Worm (Caenorhabditis elegans) whole organism, L4 larva: ENCODE data around the gene Y38H6A.5.

Experiments used
- D1046.2 ChIP-seq: fragments of 200-800 bp; sonication (Bioruptor generic); IDR thresholded peaks from 2 replicates; pipeline ENCODE4 v1.3.6; 2022; ENCODE audit warnings: missing genetic modification characterization, missing compliant biosample characterization
- F37D6.2 ChIP-seq: sonication (generic microtip); optimal IDR thresholded peaks from 2 replicates; lab custom pipeline; 2016; ENCODE audit warnings: mild to moderate bottlenecking, missing genetic modification characterization, missing compliant biosample characterization
- Y5F2A.4 ChIP-seq: fragments of 200-800 bp; sonication (Bioruptor generic); optimal IDR thresholded peaks from 2 replicates; lab custom pipeline; 2018; ENCODE audit warnings: mild to moderate bottlenecking, missing genetic modification characterization, missing compliant biosample characterization
- aha-1 ChIP-seq: fragments of 150-350 bp; peaks from one replicate; lab custom pipeline; 2014; ENCODE audit warnings: missing biosample characterization, missing genetic modification characterization
- aly-2 ChIP-seq: sonication (generic microtip); optimal IDR thresholded peaks from 2 replicates; lab custom pipeline; 2018; ENCODE audit warnings: missing biosample characterization, missing genetic modification characterization
- ama-1 ChIP-seq: fragments of 150-350 bp; optimal IDR thresholded peaks from 2 replicates; lab custom pipeline; 2014; ENCODE audit warnings: inconsistent platforms, mixed read lengths
- arid-1 ChIP-seq: fragments of 200-800 bp; sonication (Bioruptor generic); conservative IDR thresholded peaks from 2 replicates; pipeline ENCODE4 v1.3.6; 2022; ENCODE audit warnings: missing genetic modification reagents, missing genetic modification characterization, missing compliant biosample characterization
- ceh-32 ChIP-seq: sonication (generic microtip); optimal IDR thresholded peaks from 2 replicates; lab custom pipeline; 2016; ENCODE audit warnings: mild to moderate bottlenecking, missing genetic modification characterization, missing compliant biosample characterization; ENCODE audit not compliant: poor library complexity
- ceh-62 ChIP-seq: sonication (generic microtip); optimal IDR thresholded peaks from 2 replicates; lab custom pipeline; 2017; ENCODE audit warnings: missing biosample characterization, missing genetic modification characterization
- ceh-82 ChIP-seq: sonication (generic microtip); optimal IDR thresholded peaks from 2 replicates; lab custom pipeline; 2017; ENCODE audit warnings: missing biosample characterization, missing genetic modification characterization
- ces-1 ChIP-seq: fragments of 150-350 bp; sonication (generic microtip); optimal IDR thresholded peaks from 4 replicates; lab custom pipeline; 2014; ENCODE audit warnings: missing biosample characterization, missing genetic modification reagents, missing genetic modification characterization
- ctbp-1 ChIP-seq: fragments of 200-800 bp; sonication (Bioruptor generic); IDR thresholded peaks from 2 replicates; pipeline ENCODE4 v1.3.6; 2022; ENCODE audit warnings: missing genetic modification reagents, missing genetic modification characterization, missing compliant biosample characterization
- daf-16 ChIP-seq, 3 experiments: sonication (generic microtip); optimal IDR thresholded peaks; 2 replicates each; lab custom pipeline; 2016 to 2017; ENCODE audit warnings: missing genetic modification characterization in 3 of 3, missing genetic modification reagents in 3 of 3, mild to moderate bottlenecking in 2 of 3, missing compliant biosample characterization in 2 of 3, missing biosample characterization in 1 of 3, moderate library complexity in 1 of 3
- daf-8 ChIP-seq: fragments of 200-800 bp; sonication (Bioruptor generic); IDR thresholded peaks from 2 replicates; pipeline ENCODE4 v1.3.6; 2022; ENCODE audit warnings: missing genetic modification characterization, missing compliant biosample characterization
- dmd-6 ChIP-seq: fragments of 200-800 bp; sonication (Bioruptor generic); IDR thresholded peaks from 2 replicates; pipeline ENCODE4 v1.3.6; 2022; ENCODE audit warnings: missing genetic modification reagents, missing genetic modification characterization, missing compliant biosample characterization
- dpl-1 ChIP-seq: fragments of 150-350 bp; optimal IDR thresholded peaks from 2 replicates; lab custom pipeline; 2014; ENCODE audit warnings: missing biosample characterization, missing genetic modification reagents, missing genetic modification characterization
- duxl-1 ChIP-seq: sonication (generic microtip); optimal IDR thresholded peaks from 2 replicates; lab custom pipeline; 2016; ENCODE audit warnings: mild to moderate bottlenecking, missing genetic modification characterization, moderate library complexity, missing compliant biosample characterization; ENCODE audit not compliant: poor library complexity
- dve-1 ChIP-seq: sonication (generic microtip); optimal IDR thresholded peaks from 2 replicates; lab custom pipeline; 2017; ENCODE audit warnings: antibody characterized with exemption, mild to moderate bottlenecking, missing genetic modification characterization, missing compliant biosample characterization; ENCODE audit not compliant: insufficient read depth
- gei-8 ChIP-seq: fragments of 200-800 bp; sonication (Bioruptor generic); optimal IDR thresholded peaks from 2 replicates; lab custom pipeline; 2018; ENCODE audit warnings: mild to moderate bottlenecking, missing genetic modification characterization, missing compliant biosample characterization
- hlh-11 ChIP-seq: fragments of 200-800 bp; sonication (Bioruptor generic); optimal IDR thresholded peaks from 2 replicates; lab custom pipeline; 2018; ENCODE audit warnings: mild to moderate bottlenecking, missing genetic modification characterization, missing compliant biosample characterization
- hlh-30 ChIP-seq: sonication (generic microtip); optimal IDR thresholded peaks from 2 replicates; lab custom pipeline; 2017; ENCODE audit warnings: antibody characterized with exemption, mild to moderate bottlenecking, missing genetic modification characterization, missing compliant biosample characterization; ENCODE audit not compliant: insufficient read depth
- hmg-1.1 ChIP-seq: fragments of 200-800 bp; sonication (Bioruptor generic); IDR thresholded peaks from 2 replicates; pipeline ENCODE4 v1.3.6; 2022; ENCODE audit warnings: missing genetic modification reagents, missing genetic modification characterization, missing compliant biosample characterization
- lin-1 ChIP-seq: fragments of 200-800 bp; sonication (Bioruptor generic); IDR thresholded peaks from 2 replicates; pipeline ENCODE4 v1.3.6; 2022; ENCODE audit warnings: missing genetic modification reagents, missing genetic modification characterization, missing compliant biosample characterization
- lin-15B ChIP-seq: fragments of 150-350 bp; sonication (generic microtip); optimal IDR thresholded peaks from 3 replicates; lab custom pipeline; 2014; ENCODE audit warnings: missing biosample characterization, missing genetic modification characterization
- lin-39 ChIP-seq: fragments of 150-350 bp; optimal IDR thresholded peaks from 2 replicates; lab custom pipeline; 2014; ENCODE audit warnings: missing biosample characterization, missing genetic modification reagents, missing genetic modification characterization
- lir-3 ChIP-seq: sonication (generic microtip); optimal IDR thresholded peaks from 2 replicates; lab custom pipeline; 2016; ENCODE audit warnings: mild to moderate bottlenecking, missing genetic modification characterization, missing compliant biosample characterization
- lsy-2 ChIP-seq, 2 experiments: fragments of 150-350 bp in 1 of 2; sonication (generic microtip) in 1 of 2; optimal IDR thresholded peaks; 2 replicates each; lab custom pipeline; 2014 to 2017; ENCODE audit warnings: missing biosample characterization in 2 of 2, missing genetic modification characterization in 2 of 2
- mxl-2 ChIP-seq: fragments of 200-800 bp; sonication (Bioruptor generic); conservative IDR thresholded peaks from 2 replicates; pipeline ENCODE4 v1.3.6; 2022; ENCODE audit warnings: missing genetic modification reagents, missing genetic modification characterization, missing compliant biosample characterization
- mxl-3 ChIP-seq: fragments of 200-800 bp; sonication (Bioruptor generic); optimal IDR thresholded peaks from 2 replicates; lab custom pipeline; 2018; ENCODE audit warnings: mild to moderate bottlenecking, missing genetic modification characterization, missing compliant biosample characterization
- nhr-10 ChIP-seq: fragments of 150-350 bp; optimal IDR thresholded peaks from 2 replicates; lab custom pipeline; 2014; ENCODE audit warnings: missing biosample characterization, missing genetic modification characterization
- nhr-102 ChIP-seq: sonication (generic microtip); optimal IDR thresholded peaks from 2 replicates; lab custom pipeline; 2016; ENCODE audit warnings: mild to moderate bottlenecking, missing genetic modification characterization, moderate library complexity, missing compliant biosample characterization
- nhr-11 ChIP-seq: fragments of 150-350 bp; optimal IDR thresholded peaks from 2 replicates; lab custom pipeline; 2014; ENCODE audit warnings: missing biosample characterization, missing genetic modification characterization
- nhr-111 ChIP-seq: fragments of 200-800 bp; sonication (Bioruptor generic); optimal IDR thresholded peaks from 2 replicates; lab custom pipeline; 2018; ENCODE audit warnings: mild to moderate bottlenecking, missing genetic modification characterization, missing compliant biosample characterization
- nhr-28 ChIP-seq: fragments of 150-350 bp; optimal IDR thresholded peaks from 2 replicates; lab custom pipeline; 2014; ENCODE audit warnings: missing biosample characterization, missing genetic modification characterization
- nhr-42 ChIP-seq: fragments of 200-800 bp; sonication (Bioruptor generic); IDR thresholded peaks from 2 replicates; pipeline ENCODE4 v1.3.6; 2022; ENCODE audit warnings: missing genetic modification characterization, missing compliant biosample characterization
- nhr-6 ChIP-seq: fragments of 150-350 bp; optimal IDR thresholded peaks from 2 replicates; lab custom pipeline; 2014; ENCODE audit warnings: missing biosample characterization, missing genetic modification characterization
- nhr-76 ChIP-seq: fragments of 150-350 bp; optimal IDR thresholded peaks from 2 replicates; lab custom pipeline; 2014; ENCODE audit warnings: missing biosample characterization, missing genetic modification characterization
- nhr-77 ChIP-seq: fragments of 150-350 bp; optimal IDR thresholded peaks from 2 replicates; lab custom pipeline; 2014; ENCODE audit warnings: missing biosample characterization, missing genetic modification characterization
- pha-4 ChIP-seq, 2 experiments: fragments of 150-350 bp in 1 of 2; fragments of 200-800 bp in 1 of 2; sonication (Bioruptor generic) in 1 of 2; IDR thresholded peaks in 1 of 2; optimal IDR thresholded peaks in 1 of 2; 2 replicates each; pipeline versions ENCODE4 v1.3.6 to Lab custom; 2014 to 2022; ENCODE audit warnings: missing genetic modification characterization in 2 of 2, missing genetic modification reagents in 2 of 2, missing biosample characterization in 1 of 2, missing compliant biosample characterization in 1 of 2
- rbr-2 ChIP-seq: sonication (generic microtip); optimal IDR thresholded peaks from 2 replicates; lab custom pipeline; 2016; ENCODE audit warnings: missing genotype, missing genetic modification characterization, missing compliant biosample characterization
- saeg-2 ChIP-seq: fragments of 200-800 bp; sonication (Bioruptor generic); IDR thresholded peaks from 2 replicates; pipeline ENCODE4 v1.3.6; 2022; ENCODE audit warnings: missing genetic modification reagents, missing genetic modification characterization, missing compliant biosample characterization
- skn-1 ChIP-seq: fragments of 150-350 bp; optimal IDR thresholded peaks from 2 replicates; lab custom pipeline; 2014; ENCODE audit warnings: missing biosample characterization, missing genetic modification characterization
- snpc-1.2 ChIP-seq: fragments of 200-800 bp; sonication (Bioruptor generic); IDR thresholded peaks from 2 replicates; pipeline ENCODE4 v1.3.6; 2022; ENCODE audit warnings: missing genetic modification reagents, missing genetic modification characterization, missing compliant biosample characterization
- tra-1 ChIP-seq: fragments of 200-800 bp; sonication (Bioruptor generic); IDR thresholded peaks from 2 replicates; pipeline ENCODE4 v1.3.6; 2022; ENCODE audit warnings: missing genetic modification reagents, missing genetic modification characterization, missing compliant biosample characterization
- unc-39 ChIP-seq: sonication (generic microtip); optimal IDR thresholded peaks from 2 replicates; lab custom pipeline; 2017; ENCODE audit warnings: missing biosample characterization, missing genetic modification characterization
- unc-62 ChIP-seq, 3 experiments: fragments of 150-350 bp in 1 of 3; sonication (generic microtip); optimal IDR thresholded peaks in 2 of 3; peaks in 1 of 3; 1 replicate in 1 of 3; 2 replicates in 2 of 3; lab custom pipeline; 2014 to 2017; ENCODE audit warnings: missing biosample characterization in 3 of 3, missing genetic modification characterization in 3 of 3, missing genetic modification reagents in 3 of 3, missing genotype in 1 of 3
- zag-1 ChIP-seq: fragments of 150-350 bp; optimal IDR thresholded peaks from 2 replicates; lab custom pipeline; 2014; ENCODE audit warnings: missing biosample characterization, missing genetic modification characterization
- zfp-2 ChIP-seq: sonication (generic microtip); optimal IDR thresholded peaks from 2 replicates; lab custom pipeline; 2016; ENCODE audit warnings: mild to moderate bottlenecking, missing genetic modification characterization, missing compliant biosample characterization

Gene Y38H6A.5

ce11 chrV:20335264-20335663 lies at the start of gene Y38H6A.5:
Y38H6A.5 (minus strand) TSS chrV:20335364.
- no peak for TF ChIP-seq ces-1 (GFP tag; lab: Kevin White, UChicago)
- TF ChIP-seq unc-62 (GFP tag; optimal IDR thresholded peaks at IDR 0.05 in 1 of 2; lab: Kevin White, UChicago), result peak in 1 of 2 experiments; percentile 65
- TF ChIP-seq unc-62 (tag; optimal IDR thresholded peaks at IDR 0.05; lab: Kevin White, UChicago), result no peak
- TF ChIP-seq zag-1 (tag; lab: Kevin White, UChicago), result no peak

ce11 chrV:20383065-20383609 lies 48.0 kb upstream of the Y38H6A.5 start, which contains the start of gene K02E2.11:
K02E2.11 (plus strand) TSS chrV:20383315.
- TF ChIP-seq ama-1 (lab: Kevin White, UChicago), result no peak
- TF ChIP-seq hmg-1.1 (GFP tag; lab: Robert Waterston, UW), result peak; percentile 71
- TF ChIP-seq nhr-111 (GFP tag; lab: Kevin White, UChicago), result no peak
- TF ChIP-seq ceh-32 (tag; lab: Kevin White, UChicago), result no peak
- no peak for TF ChIP-seq pha-4 (GFP tag; IDR thresholded peaks at IDR 0.05; lab: Robert Waterston, UW)
- TF ChIP-seq pha-4 (tag; optimal IDR thresholded peaks at IDR 0.05; lab: Kevin White, UChicago), result peak; percentile 25
- no peak for TF ChIP-seq arid-1 (GFP tag; lab: Robert Waterston, UW)
- TF ChIP-seq unc-62 (GFP tag; optimal IDR thresholded peaks at IDR 0.05 in 1 of 2; lab: Kevin White, UChicago), result peak in 1 of 2 experiments; percentile 94
- no peak for TF ChIP-seq unc-62 (tag; optimal IDR thresholded peaks at IDR 0.05; lab: Kevin White, UChicago)
- peak; percentile 27 for TF ChIP-seq dpl-1
- no peak for TF ChIP-seq skn-1 (tag; lab: Kevin White, UChicago)
- no peak for TF ChIP-seq nhr-10 (tag; lab: Kevin White, UChicago)
- TF ChIP-seq lsy-2 (tag; optimal IDR thresholded peaks at IDR 0.05; lab: Kevin White, UChicago), result peak in 1 of 2 experiments; percentile 60
- no peak for TF ChIP-seq zfp-2
- TF ChIP-seq nhr-42 (GFP tag; lab: Robert Waterston, UW), result no peak
- TF ChIP-seq nhr-102, result no peak
- TF ChIP-seq nhr-6, result peak; percentile 70
- peak; percentile 13 for TF ChIP-seq nhr-11 (tag; lab: Kevin White, UChicago)
- no peak for TF ChIP-seq mxl-3
- TF ChIP-seq mxl-2, result no peak
- no peak for TF ChIP-seq lin-39
- TF ChIP-seq hlh-11 (tag; lab: Kevin White, UChicago), result no peak
- TF ChIP-seq saeg-2 (GFP tag; lab: Robert Waterston, UW), result no peak
- no peak for TF ChIP-seq unc-39 (tag; lab: Kevin White, UChicago)
- peak; percentile 22 for TF ChIP-seq nhr-28
- TF ChIP-seq F37D6.2 (tag; lab: Kevin White, UChicago), result no peak
- no peak for TF ChIP-seq dmd-6 (GFP tag; lab: Robert Waterston, UW)
- no peak for TF ChIP-seq daf-16 (GFP tag; optimal IDR thresholded peaks at IDR 0.05; lab: Kevin White, UChicago)
- TF ChIP-seq daf-16 (tag; optimal IDR thresholded peaks at IDR 0.05; lab: Kevin White, UChicago), result peak; percentile 9
- TF ChIP-seq tra-1 (GFP tag; lab: Robert Waterston, UW), result no peak
- no peak for TF ChIP-seq aha-1 (tag; lab: Kevin White, UChicago)
- peak; percentile 93 for TF ChIP-seq duxl-1
- peak; percentile 89 for TF ChIP-seq hlh-30 (tag; lab: Kevin White, UChicago)
- TF ChIP-seq gei-8 (GFP tag; lab: Kevin White, UChicago), result no peak
- no peak for TF ChIP-seq ceh-82
- TF ChIP-seq aly-2 (tag; lab: Kevin White, UChicago), result no peak
- no peak for TF ChIP-seq lin-15B (tag; lab: Kevin White, UChicago)
- TF ChIP-seq nhr-76 (tag; lab: Kevin White, UChicago), result no peak
- TF ChIP-seq dve-1 (tag; lab: Kevin White, UChicago), result peak; percentile 58
- no peak for TF ChIP-seq lin-1 (GFP tag; lab: Robert Waterston, UW)
- no peak for TF ChIP-seq daf-8 (GFP tag; lab: Robert Waterston, UW)
- no peak for TF ChIP-seq nhr-77 (tag; lab: Kevin White, UChicago)
- no peak for TF ChIP-seq Y5F2A.4
- no peak for TF ChIP-seq lir-3 (tag; lab: Kevin White, UChicago)
- no peak for TF ChIP-seq snpc-1.2 (GFP tag; lab: Robert Waterston, UW)
- no peak for TF ChIP-seq D1046.2 (GFP tag; lab: Robert Waterston, UW)
- no peak for TF ChIP-seq ceh-62
- TF ChIP-seq rbr-2 (tag; lab: Kevin White, UChicago), result peak; percentile 29
- no peak for TF ChIP-seq ctbp-1 (GFP tag; lab: Robert Waterston, UW)
